Worm (Caenorhabditis elegans): ENCODE measurements around the gene T02D1.7.

Gene T02D1.7

DNA sequence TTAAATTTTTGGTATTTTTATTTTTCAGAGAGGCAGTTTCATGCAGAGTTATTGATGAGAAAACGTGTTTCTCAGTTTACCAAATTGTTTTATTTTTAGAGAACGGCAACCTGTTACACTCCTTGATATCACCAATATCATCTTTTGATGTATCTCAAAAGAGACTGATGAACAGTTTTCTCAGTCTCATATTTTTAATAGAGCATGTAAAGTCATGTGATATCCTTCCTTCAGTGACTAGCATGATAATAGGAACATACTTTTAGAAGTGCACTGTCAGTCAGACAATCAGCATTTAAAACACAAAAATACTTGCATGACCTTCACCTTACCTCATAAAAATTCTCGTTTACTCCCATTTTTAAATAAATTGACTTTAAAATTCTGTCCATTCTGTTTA, 35.6 kb upstream of the T02D1.7 start, which contains the start of gene F11E6.11:
F11E6.11 (plus strand) TSS at position 325 of the 400 bp plus-strand sequence.
- no peak for TF ChIP-seq mep-1 (tag; optimal IDR thresholded peaks at IDR 0.05)
- TF ChIP-seq sem-2 (GFP tag; optimal IDR thresholded peaks at IDR 0.05), result no peak
- no peak for TF ChIP-seq lin-13 (tag; optimal IDR thresholded peaks at IDR 0.05)
- TF ChIP-seq snpc-4 (tag; optimal IDR thresholded peaks at IDR 0.05), result no peak
- no peak for TF ChIP-seq ceh-39 (tag; optimal IDR thresholded peaks at IDR 0.05)
- no peak for TF ChIP-seq unc-120 (tag; optimal IDR thresholded peaks at IDR 0.05; ENCODE audit: poor library complexity, severe bottlenecking)

DNA sequence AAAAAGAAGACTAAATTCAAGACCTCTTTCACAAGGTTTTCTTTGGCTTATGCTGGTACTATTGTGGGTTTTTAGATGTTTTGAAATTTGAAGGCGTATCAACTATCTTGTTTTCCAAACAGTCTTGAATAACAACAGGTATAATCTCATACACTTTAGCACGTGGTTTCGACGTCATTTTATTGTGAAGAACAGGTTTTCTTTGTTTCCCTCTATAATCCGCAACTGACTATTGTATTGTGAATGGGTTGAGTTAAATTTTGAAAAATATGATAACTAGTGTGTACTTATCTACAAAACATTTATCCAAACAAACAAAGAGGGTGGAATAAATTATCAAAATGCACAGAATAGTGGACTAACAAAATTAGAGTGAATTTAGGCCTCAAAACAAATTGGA, 34.3 kb upstream of the T02D1.7 start:
- no peak for TF ChIP-seq ztf-11 (tag; optimal IDR thresholded peaks at IDR 0.05)
- TF ChIP-seq mls-2 (tag; optimal IDR thresholded peaks at IDR 0.05), result no peak
- TF ChIP-seq mep-1 (tag; optimal IDR thresholded peaks at IDR 0.05), result no peak
- TF ChIP-seq nhr-2 (tag; optimal IDR thresholded peaks at IDR 0.05), result no peak
- TF ChIP-seq sem-2 (GFP tag; optimal IDR thresholded peaks at IDR 0.05), result no peak
- no peak for TF ChIP-seq lin-32 (GFP tag; optimal IDR thresholded peaks at IDR 0.05)
- TF ChIP-seq unc-39 (tag; optimal IDR thresholded peaks at IDR 0.05), result no peak
- TF ChIP-seq zip-8 (tag; optimal IDR thresholded peaks at IDR 0.05), result no peak
- no peak for TF ChIP-seq sptf-1 (tag; optimal IDR thresholded peaks at IDR 0.05)
- no peak for TF ChIP-seq ceh-39 (tag; optimal IDR thresholded peaks at IDR 0.05)
- TF ChIP-seq flh-1 (GFP tag; optimal IDR thresholded peaks at IDR 0.05), result no peak
- TF ChIP-seq nhr-12 (tag; optimal IDR thresholded peaks at IDR 0.05), result no peak

DNA sequence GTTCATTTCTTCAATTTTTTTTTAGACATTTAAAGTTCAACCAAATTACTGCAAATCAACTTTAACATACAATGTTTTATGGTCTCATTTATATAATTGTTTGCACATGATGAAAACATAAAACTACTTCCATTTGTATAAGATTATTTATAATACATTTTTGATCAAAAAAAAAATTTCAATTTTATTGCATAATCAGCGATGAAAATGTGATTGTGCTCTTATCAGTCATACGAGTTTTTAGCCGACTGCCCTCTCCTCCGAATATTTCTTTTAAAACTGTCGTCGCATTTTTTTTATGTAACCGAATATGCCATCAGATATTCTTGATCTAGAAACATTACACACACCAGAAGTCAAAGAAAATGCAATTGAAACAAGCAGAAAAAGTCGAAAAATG, 33.5 kb upstream of the T02D1.7 start, which contains the start of gene F08A7.1:
F08A7.1 (plus strand) TSS at position 191 of the 400 bp plus-strand sequence.
- TF ChIP-seq M03D4.4 (tag; optimal IDR thresholded peaks at IDR 0.05), result no peak
- no peak for TF ChIP-seq elt-1 (tag; optimal IDR thresholded peaks at IDR 0.05; ENCODE audit: borderline replicate concordance, insufficient read depth)
- TF ChIP-seq bed-3 (GFP tag; optimal IDR thresholded peaks at IDR 0.05), result no peak
- TF ChIP-seq elt-3 (tag; optimal IDR thresholded peaks at IDR 0.05), result no peak
- TF ChIP-seq sptf-1 (tag; optimal IDR thresholded peaks at IDR 0.05), result no peak
- TF ChIP-seq ceh-43 (GFP tag; optimal IDR thresholded peaks at IDR 0.05), result no peak
- TF ChIP-seq ztf-11 (tag; optimal IDR thresholded peaks at IDR 0.05), result no peak
- TF ChIP-seq cnd-1 (tag; optimal IDR thresholded peaks at IDR 0.05), result no peak
- TF ChIP-seq lin-13 (tag; optimal IDR thresholded peaks at IDR 0.05), result no peak
- no peak for TF ChIP-seq hlh-1 (tag; optimal IDR thresholded peaks at IDR 0.05)

DNA sequence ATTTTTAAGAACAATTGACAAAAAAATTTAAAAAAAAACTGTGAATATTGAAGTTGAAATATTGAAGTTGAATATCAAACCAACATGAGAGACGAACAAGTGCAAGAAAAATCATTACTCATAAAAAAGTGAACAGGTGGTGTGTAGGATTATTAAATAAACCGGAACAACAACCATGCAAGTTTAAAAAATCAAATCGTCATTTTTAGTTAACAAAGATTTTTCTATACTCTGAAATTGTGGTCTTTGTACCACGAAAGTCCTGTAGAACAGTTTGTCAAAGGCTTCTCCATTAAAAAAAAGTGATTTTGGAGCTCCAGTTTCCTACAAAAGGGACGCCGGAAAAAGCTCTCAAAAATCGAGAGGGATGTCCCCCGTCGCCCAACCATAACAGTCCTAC, 33.1 kb upstream of the T02D1.7 start, which contains the start of gene C06A12.19:
C06A12.19 (minus strand) TSS at position 101 of the 400 bp plus-strand sequence.
- TF ChIP-seq unc-62 (GFP tag; optimal IDR thresholded peaks at IDR 0.05) (no peak), ceh-43 (GFP tag; optimal IDR thresholded peaks at IDR 0.05) (no peak), ceh-39 (tag; optimal IDR thresholded peaks at IDR 0.05) (no peak), M03D4.4 (tag; optimal IDR thresholded peaks at IDR 0.05) (no peak), ceh-83 (GFP tag; optimal IDR thresholded peaks at IDR 0.05) (no peak)

DNA sequence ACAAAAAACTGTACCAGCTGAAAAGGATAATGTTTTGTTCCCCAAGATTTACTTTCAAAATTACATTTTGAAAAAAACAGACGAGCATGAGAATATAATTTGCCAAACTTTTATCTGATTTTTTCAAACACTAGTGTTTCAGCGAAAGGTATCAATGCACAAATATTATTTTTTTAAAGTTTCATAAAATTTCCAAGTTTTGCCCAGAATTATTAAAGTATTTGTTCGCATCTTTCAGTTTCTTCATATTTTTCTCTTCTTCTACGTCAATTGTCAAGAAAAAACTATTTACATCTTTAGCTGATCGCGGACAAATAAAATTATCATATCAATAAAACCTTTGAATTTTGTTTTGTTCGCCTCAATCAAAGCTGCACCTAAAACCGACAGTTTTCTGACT, 30.1 kb upstream of the T02D1.7 start, which contains the start of gene C06A12.8:
C06A12.8 (plus strand) TSS at position 301 of the 400 bp plus-strand sequence.
- TF ChIP-seq M03D4.4 (tag; optimal IDR thresholded peaks at IDR 0.05) (no peak), mls-2 (tag; optimal IDR thresholded peaks at IDR 0.05) (no peak), tbx-8 (GFP tag; optimal IDR thresholded peaks at IDR 0.05) (no peak), unc-39 (tag; optimal IDR thresholded peaks at IDR 0.05) (no peak), nhr-76 (tag; optimal IDR thresholded peaks at IDR 0.05) (no peak), ces-1 (GFP tag; optimal IDR thresholded peaks at IDR 0.05) (no peak), sem-2 (GFP tag; optimal IDR thresholded peaks at IDR 0.05) (no peak), hlh-1 (tag; optimal IDR thresholded peaks at IDR 0.05) (no peak), blmp-1 (tag; optimal IDR thresholded peaks at IDR 0.05) (no peak), nhr-28 (tag; optimal IDR thresholded peaks at IDR 0.05) (no peak), sptf-1 (tag; optimal IDR thresholded peaks at IDR 0.05) (no peak)

DNA sequence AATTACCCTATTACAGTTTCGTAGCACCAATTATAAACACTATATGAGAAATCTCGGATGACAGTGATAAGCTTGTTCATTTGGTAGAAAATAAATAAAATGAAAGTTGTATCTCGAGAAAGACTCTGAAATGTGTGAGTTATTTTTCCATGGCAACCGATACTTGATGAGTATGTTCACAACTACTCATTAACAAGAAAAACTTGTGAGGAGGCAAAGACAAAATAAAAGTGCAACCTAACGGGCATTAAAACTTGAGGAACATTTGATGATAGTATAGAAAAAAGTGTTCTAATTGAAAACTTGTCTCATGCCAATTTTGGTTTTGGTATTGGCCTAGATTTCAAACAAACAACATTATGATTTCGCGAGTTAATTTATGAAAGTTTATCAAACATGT, 29.6 kb upstream of the T02D1.7 start, which contains the start of gene gcy-27:
gcy-27 (minus strand) TSS at position 101 of the 400 bp plus-strand sequence.
- no peak for TF ChIP-seq elt-1 (tag; optimal IDR thresholded peaks at IDR 0.05; ENCODE audit: borderline replicate concordance, insufficient read depth)
- no peak for TF ChIP-seq nhr-76 (tag; optimal IDR thresholded peaks at IDR 0.05)
- TF ChIP-seq lin-13 (tag; optimal IDR thresholded peaks at IDR 0.05), result no peak
- TF ChIP-seq nhr-237 (tag; optimal IDR thresholded peaks at IDR 0.05), result no peak
- no peak for TF ChIP-seq ceh-83 (GFP tag; optimal IDR thresholded peaks at IDR 0.05)
- TF ChIP-seq pha-4 (tag; optimal IDR thresholded peaks at IDR 0.05), result no peak
- no peak for TF ChIP-seq lin-32 (GFP tag; optimal IDR thresholded peaks at IDR 0.05)
- TF ChIP-seq unc-62 (GFP tag; optimal IDR thresholded peaks at IDR 0.05), result no peak
- no peak for TF ChIP-seq ceh-43 (GFP tag; optimal IDR thresholded peaks at IDR 0.05)
- no peak for TF ChIP-seq unc-120 (tag; optimal IDR thresholded peaks at IDR 0.05; ENCODE audit: poor library complexity, severe bottlenecking)
- no peak for TF ChIP-seq M03D4.4 (tag; optimal IDR thresholded peaks at IDR 0.05)
- no peak for TF ChIP-seq lsy-2 (tag; optimal IDR thresholded peaks at IDR 0.05)
- no peak for TF ChIP-seq drap-1 (GFP tag; optimal IDR thresholded peaks at IDR 0.05)
- no peak for TF ChIP-seq unc-39 (tag; optimal IDR thresholded peaks at IDR 0.05)
- TF ChIP-seq sem-2 (GFP tag; optimal IDR thresholded peaks at IDR 0.05), result no peak
- no peak for TF ChIP-seq cnd-1 (tag; optimal IDR thresholded peaks at IDR 0.05)
- no peak for TF ChIP-seq flh-1 (GFP tag; optimal IDR thresholded peaks at IDR 0.05)
- TF ChIP-seq blmp-1 (tag; optimal IDR thresholded peaks at IDR 0.05), result no peak
- no peak for TF ChIP-seq ham-2 (GFP tag; optimal IDR thresholded peaks at IDR 0.05)

Measured in whole organism, mixed stage, embryonic.